Fruit fly (Drosophila melanogaster) whole organism, adult: ENCODE data around the gene Snr1.

Experiments
- CG11617 ChIP-seq: fragments of 200-800 bp; sonication (Bioruptor generic); optimal IDR thresholded peaks from 2 replicates; lab custom pipeline; 2017; ENCODE audit warnings: mild to moderate bottlenecking, missing biosample characterization, missing genetic modification reagents, missing genetic modification characterization
- CG12768 ChIP-seq: fragments of 200-800 bp; sonication (Bioruptor generic); optimal IDR thresholded peaks from 2 replicates; lab custom pipeline; 2017; ENCODE audit warnings: missing biosample characterization, missing genetic modification characterization, mild to moderate bottlenecking, moderate library complexity, missing genetic modification reagents
- CG14711 ChIP-seq: fragments of 200-800 bp; sonication (Bioruptor generic); optimal IDR thresholded peaks from 2 replicates; lab custom pipeline; 2018; ENCODE audit warnings: missing biosample characterization, mild to moderate bottlenecking, missing genetic modification characterization, moderate library complexity
- CG1620 ChIP-seq: fragments of 200-800 bp; sonication (Bioruptor generic); optimal IDR thresholded peaks from 2 replicates; lab custom pipeline; 2016; ENCODE audit warnings: missing biosample characterization, missing genetic modification characterization
- CG33017 ChIP-seq: fragments of 200-800 bp; sonication (Bioruptor generic); optimal IDR thresholded peaks from 2 replicates; lab custom pipeline; 2018; ENCODE audit warnings: missing biosample characterization, mild to moderate bottlenecking, missing genetic modification characterization, moderate library complexity
- CG5204 ChIP-seq: fragments of 200-800 bp; sonication (Bioruptor generic); optimal IDR thresholded peaks from 2 replicates; lab custom pipeline; 2016; ENCODE audit warnings: missing biosample characterization, missing genetic modification characterization
- CG7101 ChIP-seq: fragments of 200-800 bp; sonication (Bioruptor generic); optimal IDR thresholded peaks from 2 replicates; lab custom pipeline; 2018; ENCODE audit warnings: missing biosample characterization, mild to moderate bottlenecking, missing genetic modification characterization, moderate library complexity
- Clk ChIP-seq: fragments of 200-800 bp; sonication (Bioruptor generic); optimal IDR thresholded peaks from 2 replicates; lab custom pipeline; 2017; ENCODE audit warnings: missing biosample characterization, missing genetic modification characterization
- Hr96 ChIP-seq: fragments of 200-800 bp; sonication (Bioruptor generic); optimal IDR thresholded peaks from 2 replicates; lab custom pipeline; 2016; ENCODE audit warnings: missing biosample characterization, missing genetic modification characterization
- bab1 ChIP-seq: fragments of 200-800 bp; sonication (Bioruptor generic); optimal IDR thresholded peaks from 3 replicates; lab custom pipeline; 2019; ENCODE audit warnings: missing biosample characterization, mild to moderate bottlenecking, missing genetic modification characterization, moderate library complexity
- cnc ChIP-seq, 2 experiments: fragments of >200 bp; optimal IDR thresholded peaks; 2 replicates each; lab custom pipeline; 2017
- kay ChIP-seq: fragments of 200-800 bp; sonication (Bioruptor generic); peaks from one replicate; lab custom pipeline; 2016; ENCODE audit warnings: missing biosample characterization, missing genetic modification characterization, borderline replicate concordance
- ovo ChIP-seq: fragments of 200-800 bp; sonication (Bioruptor generic); optimal IDR thresholded peaks from 2 replicates; lab custom pipeline; 2016; ENCODE audit warnings: missing biosample characterization, missing genetic modification characterization
- tj ChIP-seq: fragments of 200-800 bp; sonication (Bioruptor generic); optimal IDR thresholded peaks from 3 replicates; lab custom pipeline; 2017; ENCODE audit warnings: missing biosample characterization, mild to moderate bottlenecking, missing genetic modification characterization, moderate library complexity

- TF ChIP-seq tj (GFP tag; lab: Kevin White, UChicago) = peak; percentile 35
- TF ChIP-seq ovo (GFP tag; lab: Kevin White, UChicago) = no peak
- TF ChIP-seq cnc (optimal IDR thresholded peaks at IDR 0.05; lab: Kevin White, UChicago) = no peak
- TF ChIP-seq CG14711 = no peak
- no peak for TF ChIP-seq CG1620 (GFP tag; lab: Kevin White, UChicago)
- TF ChIP-seq CG12768 (GFP tag; lab: Kevin White, UChicago) = no peak
- no peak for TF ChIP-seq kay
- no peak for TF ChIP-seq Hr96 (GFP tag; lab: Kevin White, UChicago)
- no peak for TF ChIP-seq CG11617 (GFP tag; lab: Kevin White, UChicago)
- no peak for TF ChIP-seq CG33017
- peak; percentile 6 for TF ChIP-seq bab1
- no peak for TF ChIP-seq CG5204 (GFP tag; lab: Kevin White, UChicago)
- TF ChIP-seq CG7101 (tag; lab: Kevin White, UChicago) = no peak
- TF ChIP-seq Clk (GFP tag; lab: Kevin White, UChicago) = no peak
Measured at dm6 chr3R:5518627-5519026, 47.9 kb downstream of the Snr1 start.
